Worm (Caenorhabditis elegans) whole organism, early embryonic: ENCODE measurements around the gene golg-4.

ENCODE experiments used
- B0310.2 ChIP-seq: sonication (generic microtip); optimal IDR thresholded peaks from 2 replicates; lab custom pipeline; 2016; ENCODE audit warnings: mild to moderate bottlenecking, missing genetic modification characterization, missing compliant biosample characterization
- ama-1 ChIP-seq: fragments of 150-350 bp; optimal IDR thresholded peaks from 2 replicates; lab custom pipeline; 2014
- ets-7 ChIP-seq: sonication (generic microtip); optimal IDR thresholded peaks from 2 replicates; lab custom pipeline; 2016; ENCODE audit warnings: missing genotype, missing genetic modification characterization, missing compliant biosample characterization
- hnd-1 ChIP-seq: sonication (generic microtip); optimal IDR thresholded peaks from 2 replicates; lab custom pipeline; 2016; ENCODE audit warnings: missing genetic modification characterization, missing compliant biosample characterization
- sea-1 ChIP-seq: fragments of 200-800 bp; sonication (Bioruptor generic); conservative IDR thresholded peaks from 2 replicates; pipeline ENCODE4 v1.3.6; 2022; ENCODE audit warnings: missing genetic modification characterization, missing compliant biosample characterization

ce11 chrIII:3470433-3470832, 65.1 kb downstream of the golg-4 start:
- TF ChIP-seq hnd-1 (no peak), ama-1 (lab: Kevin White, UChicago) (no peak), ets-7 (tag; lab: Kevin White, UChicago) (no peak), B0310.2 (tag; lab: Kevin White, UChicago) (no peak), sea-1 (GFP tag; lab: Robert Waterston, UW) (no peak)
